Worm (Caenorhabditis elegans): ENCODE measurements around the gene arv-1.
"Not testable (repeated sequence)": the region's sequence is repeated elsewhere in the genome, so short reads cannot be mapped to it uniquely, and the experiment has no call there.

arv-1 gene

DNA sequence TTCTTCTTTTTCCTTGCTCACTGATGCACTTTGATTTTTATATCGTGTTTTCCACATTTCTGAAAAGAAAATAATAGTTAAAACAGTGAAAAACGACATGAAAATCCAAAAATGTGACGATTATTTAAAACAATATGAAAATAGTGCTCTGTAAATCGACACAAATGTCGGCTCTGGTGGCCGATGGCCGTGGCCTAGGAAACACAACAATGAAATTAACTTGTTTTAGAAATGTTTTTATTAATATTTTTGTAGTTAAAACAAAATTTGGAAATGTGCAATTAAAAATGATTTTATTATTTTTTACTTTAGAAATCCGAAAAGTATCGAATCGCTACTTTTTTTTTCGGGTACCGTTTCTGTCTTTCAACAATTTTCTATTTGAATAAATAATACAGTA, at the start of gene arv-1:
Gene arv-1, minus strand, starts transcription at position 65 of the 400 bp plus-strand sequence.
- TF ChIP-seq unc-62 (GFP tag; optimal IDR thresholded peaks at IDR 0.05): no peak

DNA sequence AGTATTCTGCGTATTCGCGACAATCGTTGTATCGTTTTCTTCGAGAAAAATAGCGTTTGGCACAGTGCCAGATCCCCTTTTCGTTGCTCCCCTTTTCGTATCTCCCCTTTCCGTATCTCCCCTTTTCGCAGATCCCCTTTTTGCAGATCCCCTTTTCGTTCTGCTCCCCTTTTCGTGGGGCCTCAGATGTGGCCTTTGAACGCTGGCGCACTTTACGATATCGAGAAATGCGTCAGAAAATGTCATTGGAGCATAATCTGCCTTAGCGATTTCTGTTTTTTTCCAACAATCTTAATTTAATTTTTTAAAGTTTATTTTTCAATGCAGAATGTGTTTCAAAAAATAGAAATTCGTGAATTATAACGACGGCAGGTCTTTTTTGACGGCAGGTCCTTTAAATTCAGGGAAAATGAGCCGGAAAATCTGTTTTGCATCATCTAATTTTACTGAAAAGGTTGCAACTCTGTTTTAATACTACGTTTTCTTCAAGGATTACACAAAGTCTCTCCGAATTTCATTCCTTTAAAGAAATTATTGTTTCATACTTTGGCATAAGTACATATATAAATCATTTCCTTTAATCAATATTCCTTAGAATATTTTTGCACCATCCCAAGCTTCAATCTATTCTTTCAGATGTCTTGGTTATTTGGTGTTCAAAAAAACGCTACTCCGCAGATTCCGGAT, 47.9 kb upstream of the arv-1 start, which contains the start of gene atad-3:
Gene atad-3, plus strand, starts transcription at position 637 of the 687 bp plus-strand sequence.
- no peak for TF ChIP-seq unc-62 (GFP tag; optimal IDR thresholded peaks at IDR 0.05)

DNA sequence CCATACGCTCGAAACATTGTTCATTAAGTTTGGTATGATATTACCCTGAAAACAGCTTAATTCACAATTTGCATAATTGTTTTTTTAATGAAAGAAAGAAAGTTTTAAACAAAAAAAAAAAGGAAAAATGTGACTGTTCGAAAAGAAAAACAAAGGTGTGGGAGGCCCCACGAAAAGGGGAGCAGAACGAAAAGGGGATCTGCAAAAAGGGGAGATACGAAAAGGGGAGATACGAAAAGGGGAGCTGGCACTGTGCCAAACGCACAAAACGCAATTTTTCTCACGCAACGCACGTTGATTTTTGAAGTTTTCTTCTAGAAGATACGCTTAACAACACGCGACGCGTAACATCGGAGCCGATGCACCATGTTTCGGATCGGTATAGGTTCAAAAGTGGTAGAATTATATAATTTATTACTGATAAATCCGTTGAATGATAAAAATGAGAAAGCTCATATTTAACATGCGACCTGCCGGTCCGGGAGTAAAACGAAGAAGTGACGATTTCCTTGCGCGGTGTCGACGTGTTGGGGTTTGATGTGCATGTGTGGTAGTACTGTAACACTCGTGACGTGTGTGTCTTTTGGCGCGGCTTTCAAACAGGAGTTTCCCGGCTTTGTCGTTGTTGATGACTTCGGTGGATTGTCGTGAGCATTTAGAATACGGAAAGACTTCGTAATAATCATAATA, 47.1 kb upstream of the arv-1 start, which contains the start of gene nrde-2:
Gene nrde-2, minus strand, starts transcription at position 45 of the 690 bp plus-strand sequence.
- TF ChIP-seq unc-62 (GFP tag; optimal IDR thresholded peaks at IDR 0.05): not testable (repeated sequence)

DNA sequence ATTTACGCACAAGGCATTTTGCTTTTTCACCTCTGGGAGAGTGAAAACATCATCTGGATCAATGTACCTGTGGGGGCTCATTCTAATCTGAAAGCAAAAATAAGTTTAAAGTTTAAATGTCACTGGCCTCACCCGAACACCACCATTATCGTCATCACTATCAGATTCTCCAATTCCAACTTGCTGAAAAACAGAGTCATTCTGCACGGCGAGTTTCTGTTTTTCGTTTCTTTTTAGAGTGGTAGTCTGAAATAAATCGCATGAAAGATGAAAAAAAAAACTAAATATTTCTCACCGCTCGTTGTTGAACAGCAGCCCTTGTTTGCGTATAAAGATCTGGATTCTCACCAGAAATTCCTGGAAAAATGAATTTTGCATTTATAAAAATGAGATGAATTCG, 46.5 kb upstream of the arv-1 start:
- no peak for TF ChIP-seq unc-62 (GFP tag; optimal IDR thresholded peaks at IDR 0.05)

DNA sequence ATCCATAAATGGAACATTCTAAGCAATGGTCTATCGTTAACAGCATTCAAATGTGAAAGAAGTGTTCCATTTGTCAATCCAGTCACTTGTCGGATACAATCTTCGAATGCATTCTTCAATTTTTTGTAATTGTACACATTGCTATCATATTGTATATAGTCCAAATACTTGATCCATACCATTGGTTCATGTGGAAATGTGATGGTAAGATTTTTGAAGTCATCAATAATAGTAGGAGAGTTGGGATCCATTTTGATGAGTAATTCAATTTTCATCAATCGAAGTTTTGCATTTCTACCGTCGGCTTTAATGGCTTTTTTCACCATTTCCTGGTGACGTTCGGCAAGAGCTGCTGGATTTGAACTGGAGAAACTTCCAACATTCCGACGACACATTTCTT, 45.0 kb upstream of the arv-1 start:
- TF ChIP-seq unc-62 (GFP tag; optimal IDR thresholded peaks at IDR 0.05): no peak

DNA sequence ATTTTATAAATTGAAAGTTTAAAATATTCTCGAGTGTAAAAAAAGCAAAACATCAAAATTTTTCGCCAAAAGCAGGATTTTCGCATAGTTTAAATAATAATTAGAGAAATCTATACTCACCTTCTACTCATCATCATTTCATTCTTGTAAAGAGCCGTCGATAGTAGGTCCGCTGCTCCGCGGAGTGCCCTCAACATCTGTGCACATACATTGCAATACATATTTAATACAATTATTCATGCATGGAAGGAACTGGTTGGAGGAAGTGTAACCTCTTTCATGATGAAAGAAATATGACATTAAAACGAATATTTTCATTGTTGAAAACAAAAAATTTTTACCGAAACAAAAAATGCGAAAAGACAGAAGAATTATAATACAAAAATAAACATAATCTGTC, 41.7 kb upstream of the arv-1 start, which contains the start of gene mrps-14:
Gene mrps-14, minus strand, starts transcription at position 197 of the 400 bp plus-strand sequence.
- no peak for TF ChIP-seq unc-62 (GFP tag; optimal IDR thresholded peaks at IDR 0.05)

DNA sequence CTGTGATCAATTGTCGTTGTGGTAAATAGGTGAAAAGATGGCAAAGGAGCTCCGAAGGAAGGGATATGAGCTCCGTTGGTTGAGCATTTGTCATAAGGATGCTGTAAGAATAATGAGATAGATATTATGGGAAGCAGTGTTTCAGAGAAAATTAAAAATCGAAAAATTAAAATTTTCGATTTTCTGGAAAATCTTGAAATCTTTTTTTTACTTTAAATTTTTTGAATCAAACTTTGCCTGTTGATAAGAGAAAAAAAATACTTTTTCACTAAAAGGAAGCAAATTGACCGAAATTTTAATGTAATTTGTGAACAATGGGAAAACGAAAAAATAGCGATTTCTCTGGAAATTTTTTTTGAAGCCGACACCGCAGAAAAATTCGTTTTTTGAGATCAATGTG, 39.0 kb upstream of the arv-1 start, which contains the start of gene mec-15:
Gene mec-15, minus strand, starts transcription at position 101 of the 400 bp plus-strand sequence.
- no peak for TF ChIP-seq unc-62 (GFP tag; optimal IDR thresholded peaks at IDR 0.05)

DNA sequence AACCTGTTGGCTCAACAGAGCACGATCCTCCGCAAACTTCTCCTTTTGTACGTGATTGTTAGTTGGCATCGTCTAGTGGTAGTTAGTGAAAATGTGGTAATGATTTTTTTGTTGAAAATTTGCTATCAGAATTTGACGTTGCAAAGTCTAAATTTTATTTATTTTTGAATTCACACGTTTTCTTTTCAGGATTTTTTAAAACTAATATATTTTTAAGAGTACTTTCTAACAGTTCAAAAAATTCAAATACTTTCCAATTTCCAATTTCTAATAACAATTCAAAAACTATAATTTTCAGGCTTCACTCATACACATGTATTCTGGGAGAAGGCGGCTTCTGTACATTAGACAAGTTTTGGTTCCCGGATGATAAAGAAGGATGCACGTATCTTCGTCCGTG, 33.8 kb upstream of the arv-1 start, which contains the start of gene ubxn-5:
Gene ubxn-5, minus strand, starts transcription at position 101 of the 400 bp plus-strand sequence.
- no peak for TF ChIP-seq unc-62 (GFP tag; optimal IDR thresholded peaks at IDR 0.05)

DNA sequence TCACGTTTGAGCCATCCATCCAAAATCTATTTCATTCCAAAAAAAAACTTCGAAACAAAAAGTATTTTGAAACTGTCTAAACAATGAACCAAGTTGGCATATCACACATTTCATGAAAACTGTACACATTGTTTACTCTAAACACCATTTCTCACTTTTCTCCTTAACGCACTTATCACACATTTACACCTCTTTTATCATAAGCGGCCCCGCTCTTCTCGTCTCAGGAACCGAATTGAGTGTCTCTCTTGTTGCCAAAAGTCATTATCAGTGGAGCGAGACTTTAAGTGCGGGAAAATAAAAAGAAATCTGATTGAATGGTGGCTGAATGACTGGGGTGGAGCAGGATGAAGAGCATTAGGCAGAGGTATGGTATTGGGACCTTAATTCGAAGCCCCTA, 31.3 kb upstream of the arv-1 start:
- no peak for TF ChIP-seq unc-62 (GFP tag; optimal IDR thresholded peaks at IDR 0.05)

DNA sequence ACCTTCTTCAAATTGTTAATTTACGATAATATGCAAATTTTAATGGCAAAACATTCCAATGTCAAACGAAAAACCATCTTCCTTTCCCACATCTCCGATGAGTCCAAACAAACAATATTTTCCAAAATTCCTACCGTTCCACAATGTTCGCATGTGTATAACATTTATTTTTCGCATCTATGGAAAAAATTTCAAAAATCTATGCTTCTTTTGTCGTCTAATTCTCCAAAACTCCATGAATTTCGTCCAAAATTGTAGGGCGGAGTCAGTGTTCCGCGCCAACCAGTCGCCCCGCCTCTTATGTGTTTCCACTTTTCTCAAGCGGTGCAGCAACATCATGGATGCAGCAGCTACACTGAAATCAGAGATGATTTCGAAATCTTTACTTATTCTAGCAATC, 30.3 kb upstream of the arv-1 start, which contains the start of gene T01E8.8:
Gene T01E8.8, plus strand, starts transcription at position 301 of the 400 bp plus-strand sequence.
- TF ChIP-seq unc-62 (GFP tag; optimal IDR thresholded peaks at IDR 0.05): no peak

DNA sequence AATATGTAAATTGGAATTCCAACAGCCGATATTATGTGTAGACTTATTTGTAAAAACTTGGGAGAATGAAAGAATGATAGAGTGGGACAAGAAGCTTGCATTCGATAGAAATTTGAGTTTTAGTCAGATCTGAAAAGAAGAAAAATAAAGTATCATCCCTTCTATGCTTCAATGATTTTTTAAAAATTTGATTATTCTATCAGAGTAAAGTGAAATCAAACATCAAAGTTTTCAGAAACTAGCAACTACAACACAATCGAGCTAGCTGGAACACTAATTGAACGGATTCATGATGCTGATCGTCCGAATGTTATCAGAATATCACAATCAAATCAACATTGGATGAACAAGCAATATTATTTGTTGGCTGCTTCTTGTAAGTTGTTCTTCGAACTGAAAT, 26.4 kb upstream of the arv-1 start, which contains the start of gene srh-135:
Gene srh-135, minus strand, starts transcription at position 101 of the 400 bp plus-strand sequence.
- no peak for TF ChIP-seq unc-62 (GFP tag; optimal IDR thresholded peaks at IDR 0.05)

DNA sequence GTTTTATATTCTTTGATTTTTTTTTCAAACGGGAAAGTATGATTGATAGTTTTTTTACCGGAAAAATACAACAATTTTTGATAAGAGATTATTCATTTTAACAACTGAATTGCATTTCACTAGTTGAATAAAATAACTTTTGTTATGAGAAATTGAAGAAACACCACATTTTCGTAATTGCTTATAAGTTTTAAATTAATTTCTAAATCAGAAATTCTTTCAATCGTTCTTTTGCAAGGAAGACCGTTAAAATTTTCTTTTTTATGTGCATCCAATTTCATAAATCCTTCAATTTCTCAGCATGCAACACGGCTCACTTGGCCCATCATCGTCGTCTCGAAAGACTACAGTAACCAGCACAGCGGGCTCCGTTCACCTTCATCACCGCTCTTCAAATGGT, 22.0 kb upstream of the arv-1 start, which contains the start of gene plc-3:
Gene plc-3, plus strand, starts transcription at position 301 of the 400 bp plus-strand sequence.
- no peak for TF ChIP-seq unc-62 (GFP tag; optimal IDR thresholded peaks at IDR 0.05)

DNA sequence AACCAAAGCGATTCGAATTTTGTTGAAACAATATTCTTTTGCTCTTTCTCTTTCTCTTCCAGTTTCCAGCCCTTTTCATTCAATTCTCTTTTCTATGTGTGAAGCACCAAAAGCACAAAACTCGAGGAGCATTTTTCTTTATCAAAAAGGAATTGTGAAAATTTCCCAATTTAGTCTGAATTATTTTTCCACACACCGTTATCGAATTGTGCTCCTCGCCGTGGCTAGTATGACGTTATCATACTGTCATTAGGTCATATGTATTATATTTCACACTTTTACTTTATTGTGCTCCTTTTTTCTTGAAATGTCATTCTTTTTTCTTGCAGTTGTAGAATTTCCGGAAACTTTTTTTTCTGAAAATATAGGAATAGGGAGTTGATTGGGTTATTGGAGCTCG, 21.0 kb upstream of the arv-1 start:
- TF ChIP-seq unc-62 (GFP tag; optimal IDR thresholded peaks at IDR 0.05): no peak

DNA sequence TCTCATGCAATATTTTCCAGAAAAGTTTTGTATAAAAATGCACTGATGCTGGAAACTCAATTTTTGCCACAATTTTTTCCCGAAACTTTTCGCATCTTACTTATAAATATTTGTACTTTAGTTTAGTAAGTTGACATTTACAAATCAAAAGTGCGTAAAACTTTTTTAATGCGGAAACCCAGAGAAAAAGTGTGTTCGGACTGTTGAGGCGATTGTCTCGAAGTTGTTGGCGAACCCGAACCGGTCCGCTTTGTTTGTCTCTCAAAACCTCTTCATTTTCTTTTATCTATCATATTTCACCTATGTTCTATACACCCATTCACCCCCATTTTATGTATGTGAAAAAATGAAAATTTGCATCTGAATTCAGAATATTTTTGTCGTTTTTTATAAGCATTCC, 20.0 kb upstream of the arv-1 start:
- TF ChIP-seq unc-62 (GFP tag; optimal IDR thresholded peaks at IDR 0.05): no peak

DNA sequence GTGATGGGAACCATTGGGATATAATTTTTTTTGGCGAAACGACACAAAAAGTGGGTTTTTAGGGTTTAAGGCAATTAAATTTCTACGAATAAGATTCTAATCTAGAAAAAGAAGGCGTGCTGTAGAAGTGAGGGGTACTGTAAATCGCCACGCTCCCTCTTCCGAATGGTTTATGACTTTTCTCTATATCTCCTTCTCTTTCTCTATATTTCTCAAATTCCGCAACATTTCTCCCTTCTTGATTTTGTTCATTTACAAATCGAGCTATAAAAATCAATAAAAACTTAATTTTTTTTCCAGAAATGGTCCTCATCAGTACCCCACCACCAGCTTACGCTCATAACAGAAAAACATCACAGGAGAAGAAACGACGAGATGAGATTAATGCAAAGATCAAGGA, 17.5 kb upstream of the arv-1 start, which contains the start of gene ref-1:
Gene ref-1, plus strand, starts transcription at position 301 of the 400 bp plus-strand sequence.
- TF ChIP-seq unc-62 (GFP tag; optimal IDR thresholded peaks at IDR 0.05): no peak

DNA sequence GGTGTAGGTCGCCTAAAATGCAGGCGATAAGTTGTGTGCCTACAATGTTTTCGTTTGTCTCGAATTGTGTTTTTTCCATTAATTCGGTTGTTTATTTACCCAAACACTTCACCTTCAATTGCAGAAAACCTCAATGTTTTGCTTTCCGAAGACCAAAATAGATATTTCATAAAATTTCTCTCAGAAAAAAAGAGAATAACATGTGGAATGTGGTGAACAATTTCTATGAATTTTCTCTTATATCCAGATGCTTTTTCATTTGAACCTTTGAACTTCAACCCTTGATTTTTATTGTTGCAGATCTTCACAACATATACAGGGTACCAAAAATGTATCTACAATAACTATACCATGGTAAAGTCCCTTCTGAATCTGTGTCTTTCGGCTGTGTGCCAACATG, 5.8 kb upstream of the arv-1 start, which contains the start of gene T01E8.1:
Gene T01E8.1, plus strand, starts transcription at position 301 of the 400 bp plus-strand sequence.
- TF ChIP-seq unc-62 (GFP tag; optimal IDR thresholded peaks at IDR 0.05): no peak

Measured in whole organism, dauer.